Fruit fly (Drosophila melanogaster) whole organism, adult: Measurements from ENCODE around the gene CG31928.

Experiments
- CG11617 ChIP-seq: fragments of 200-800 bp; sonication (Bioruptor generic); optimal IDR thresholded peaks from 2 replicates; lab custom pipeline; 2017; ENCODE audit warnings: mild to moderate bottlenecking, missing biosample characterization, missing genetic modification reagents, missing genetic modification characterization
- CG12768 ChIP-seq: fragments of 200-800 bp; sonication (Bioruptor generic); optimal IDR thresholded peaks from 2 replicates; lab custom pipeline; 2017; ENCODE audit warnings: missing biosample characterization, missing genetic modification characterization, mild to moderate bottlenecking, moderate library complexity, missing genetic modification reagents
- CG14711 ChIP-seq: fragments of 200-800 bp; sonication (Bioruptor generic); optimal IDR thresholded peaks from 2 replicates; lab custom pipeline; 2018; ENCODE audit warnings: missing biosample characterization, mild to moderate bottlenecking, missing genetic modification characterization, moderate library complexity
- CG1620 ChIP-seq: fragments of 200-800 bp; sonication (Bioruptor generic); optimal IDR thresholded peaks from 2 replicates; lab custom pipeline; 2016; ENCODE audit warnings: missing biosample characterization, missing genetic modification characterization
- CG33017 ChIP-seq: fragments of 200-800 bp; sonication (Bioruptor generic); optimal IDR thresholded peaks from 2 replicates; lab custom pipeline; 2018; ENCODE audit warnings: missing biosample characterization, mild to moderate bottlenecking, missing genetic modification characterization, moderate library complexity
- CG5204 ChIP-seq: fragments of 200-800 bp; sonication (Bioruptor generic); optimal IDR thresholded peaks from 2 replicates; lab custom pipeline; 2016; ENCODE audit warnings: missing biosample characterization, missing genetic modification characterization
- CG7045 ChIP-seq: fragments of 200-800 bp; sonication (Bioruptor generic); optimal IDR thresholded peaks from 2 replicates; lab custom pipeline; 2017; ENCODE audit warnings: missing biosample characterization, mild to moderate bottlenecking, missing genetic modification characterization
- CG7101 ChIP-seq: fragments of 200-800 bp; sonication (Bioruptor generic); optimal IDR thresholded peaks from 2 replicates; lab custom pipeline; 2018; ENCODE audit warnings: missing biosample characterization, mild to moderate bottlenecking, missing genetic modification characterization, moderate library complexity
- Clk ChIP-seq: fragments of 200-800 bp; sonication (Bioruptor generic); optimal IDR thresholded peaks from 2 replicates; lab custom pipeline; 2017; ENCODE audit warnings: missing biosample characterization, missing genetic modification characterization
- Crg-1 ChIP-seq: fragments of 200-800 bp; sonication (Bioruptor generic); optimal IDR thresholded peaks from 2 replicates; lab custom pipeline; 2016; ENCODE audit warnings: missing biosample characterization, missing genetic modification characterization
- Hr96 ChIP-seq: fragments of 200-800 bp; sonication (Bioruptor generic); optimal IDR thresholded peaks from 2 replicates; lab custom pipeline; 2016; ENCODE audit warnings: missing biosample characterization, missing genetic modification characterization
- Mnt ChIP-seq: fragments of 200-800 bp; sonication (Bioruptor generic); optimal IDR thresholded peaks from 2 replicates; lab custom pipeline; 2016; ENCODE audit warnings: missing biosample characterization, mild to moderate bottlenecking, missing genetic modification characterization
- bab1 ChIP-seq: fragments of 200-800 bp; sonication (Bioruptor generic); optimal IDR thresholded peaks from 3 replicates; lab custom pipeline; 2019; ENCODE audit warnings: missing biosample characterization, mild to moderate bottlenecking, missing genetic modification characterization, moderate library complexity
- cic ChIP-seq: fragments of 200-800 bp; sonication (Bioruptor generic); optimal IDR thresholded peaks from 2 replicates; lab custom pipeline; 2017; ENCODE audit warnings: missing biosample characterization, mild to moderate bottlenecking, missing genetic modification characterization, moderate library complexity
- cnc ChIP-seq, 2 experiments: fragments of >200 bp; optimal IDR thresholded peaks; 2 replicates each; lab custom pipeline; 2017
- kay ChIP-seq: fragments of 200-800 bp; sonication (Bioruptor generic); peaks from one replicate; lab custom pipeline; 2016; ENCODE audit warnings: missing biosample characterization, missing genetic modification characterization, borderline replicate concordance
- ovo ChIP-seq: fragments of 200-800 bp; sonication (Bioruptor generic); optimal IDR thresholded peaks from 2 replicates; lab custom pipeline; 2016; ENCODE audit warnings: missing biosample characterization, missing genetic modification characterization
- pad ChIP-seq: fragments of 200-800 bp; sonication (Bioruptor generic); optimal IDR thresholded peaks from 3 replicates; lab custom pipeline; 2017; ENCODE audit warnings: missing biosample characterization, missing genetic modification characterization, mild to moderate bottlenecking, moderate library complexity, missing genetic modification reagents
- tj ChIP-seq: fragments of 200-800 bp; sonication (Bioruptor generic); optimal IDR thresholded peaks from 3 replicates; lab custom pipeline; 2017; ENCODE audit warnings: missing biosample characterization, mild to moderate bottlenecking, missing genetic modification characterization, moderate library complexity
- toe ChIP-seq: fragments of 200-800 bp; sonication (Bioruptor generic); optimal IDR thresholded peaks from 2 replicates; lab custom pipeline; 2016; ENCODE audit warnings: missing biosample characterization, missing genetic modification characterization

CG31928 gene

dm6 chr2L:1463362-1463908 is 28.7 kb upstream of the CG31928 start:
- TF ChIP-seq CG33017 (tag; lab: Kevin White, UChicago) (no peak), CG12768 (GFP tag; lab: Kevin White, UChicago) (no peak), kay (GFP tag; lab: Kevin White, UChicago) (no peak), Mnt (GFP tag; lab: Kevin White, UChicago) (no peak)

DNA sequence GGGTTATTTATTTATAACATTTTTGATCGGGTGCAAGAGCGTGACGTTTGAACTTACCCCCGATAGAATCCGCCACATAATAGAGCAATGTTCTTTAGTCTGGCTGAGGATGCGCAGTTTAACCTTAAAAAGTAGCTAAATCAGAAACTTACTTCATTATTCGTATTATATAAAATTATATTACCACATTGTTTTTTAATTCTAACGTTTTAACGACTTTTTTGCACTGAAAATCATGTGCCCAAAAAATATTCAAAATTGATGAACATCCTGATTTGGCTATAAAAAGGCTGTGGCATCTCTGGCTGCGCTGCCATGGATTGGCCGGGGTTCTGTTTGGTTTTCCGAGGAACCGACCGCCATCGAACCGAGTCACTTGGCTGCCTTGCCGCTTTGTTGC is 22.1 kb upstream of the CG31928 start:
- TF ChIP-seq kay (GFP tag; lab: Kevin White, UChicago) (no peak), CG7045 (GFP tag; lab: Kevin White, UChicago) (no peak), Mnt (GFP tag; lab: Kevin White, UChicago) (no peak), CG14711 (tag; lab: Kevin White, UChicago) (no peak), CG7101 (tag; lab: Kevin White, UChicago) (no peak), CG5204 (no peak), CG1620 (no peak), Clk (GFP tag; lab: Kevin White, UChicago) (no peak), CG33017 (tag; lab: Kevin White, UChicago) (no peak), cic (GFP tag; lab: Kevin White, UChicago) (no peak), pad (GFP tag; lab: Kevin White, UChicago) (no peak), cnc (optimal IDR thresholded peaks at IDR 0.05; lab: Kevin White, UChicago) (no peak), Crg-1 (GFP tag; lab: Kevin White, UChicago) (no peak), ovo (GFP tag; lab: Kevin White, UChicago) (no peak), tj (GFP tag; lab: Kevin White, UChicago) (no peak), toe (GFP tag; lab: Kevin White, UChicago) (no peak), bab1 (no peak), Hr96 (GFP tag; lab: Kevin White, UChicago) (no peak), CG12768 (GFP tag; lab: Kevin White, UChicago) (no peak), CG11617 (GFP tag; lab: Kevin White, UChicago) (no peak)

dm6 chr2L:1470772-1471171 is 21.3 kb upstream of the CG31928 start:
- TF ChIP-seq CG11617 (GFP tag; lab: Kevin White, UChicago) (no peak), Crg-1 (GFP tag; lab: Kevin White, UChicago) (no peak), CG7045 (GFP tag; lab: Kevin White, UChicago) (no peak), CG5204 (no peak), bab1 (no peak), Mnt (GFP tag; lab: Kevin White, UChicago) (no peak), CG1620 (no peak), ovo (GFP tag; lab: Kevin White, UChicago) (no peak), cic (GFP tag; lab: Kevin White, UChicago) (no peak), CG33017 (tag; lab: Kevin White, UChicago) (no peak)

dm6 chr2L:1473427-1473826 is 18.7 kb upstream of the CG31928 start:
- TF ChIP-seq CG14711 (tag; lab: Kevin White, UChicago) (no peak), CG11617 (GFP tag; lab: Kevin White, UChicago) (no peak), tj (GFP tag; lab: Kevin White, UChicago) (no peak), pad (GFP tag; lab: Kevin White, UChicago) (no peak), toe (GFP tag; lab: Kevin White, UChicago) (no peak), CG5204 (no peak), CG12768 (GFP tag; lab: Kevin White, UChicago) (no peak), Crg-1 (GFP tag; lab: Kevin White, UChicago) (no peak), CG7101 (tag; lab: Kevin White, UChicago) (no peak), kay (GFP tag; lab: Kevin White, UChicago) (no peak), Clk (GFP tag; lab: Kevin White, UChicago) (no peak), CG33017 (tag; lab: Kevin White, UChicago) (no peak), bab1 (no peak)

- no peak for TF ChIP-seq cnc (optimal IDR thresholded peaks at IDR 0.05; lab: Kevin White, UChicago)
- no peak for TF ChIP-seq CG5204
- TF ChIP-seq CG1620 = no peak
- no peak for TF ChIP-seq pad (GFP tag; lab: Kevin White, UChicago)
- no peak for TF ChIP-seq CG12768 (GFP tag; lab: Kevin White, UChicago)
- no peak for TF ChIP-seq Mnt (GFP tag; lab: Kevin White, UChicago)
- TF ChIP-seq toe (GFP tag; lab: Kevin White, UChicago) = no peak
Measured at dm6 chr2L:1476872-1477503, 15.1 kb upstream of the CG31928 start.

DNA sequence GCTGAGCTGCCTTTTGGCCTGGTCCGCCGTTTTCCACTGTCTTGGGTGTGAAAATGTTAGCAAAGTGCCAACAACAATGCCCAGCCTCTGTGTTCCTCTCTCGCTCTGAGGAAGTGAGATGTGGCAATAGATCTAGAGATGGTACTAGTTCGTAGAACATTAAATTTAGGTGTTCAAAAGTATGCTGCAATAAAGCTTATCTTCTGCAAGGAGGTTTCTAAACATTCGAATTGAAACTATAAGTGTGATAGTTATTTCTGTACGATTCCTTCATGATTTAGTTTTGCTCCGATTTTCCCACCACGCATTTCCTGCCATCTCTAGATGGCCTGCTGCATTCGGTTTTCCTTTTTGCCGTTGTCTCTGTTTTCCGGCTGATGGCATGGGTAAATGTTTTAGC is 13.6 kb upstream of the CG31928 start:
- TF ChIP-seq CG7045 (GFP tag; lab: Kevin White, UChicago) (no peak), tj (GFP tag; lab: Kevin White, UChicago) (no peak), CG14711 (tag; lab: Kevin White, UChicago) (no peak), Clk (GFP tag; lab: Kevin White, UChicago) (no peak), bab1 (no peak), kay (GFP tag; lab: Kevin White, UChicago) (no peak), ovo (GFP tag; lab: Kevin White, UChicago) (no peak), CG5204 (no peak), CG1620 (no peak), pad (GFP tag; lab: Kevin White, UChicago) (no peak), CG11617 (GFP tag; lab: Kevin White, UChicago) (no peak), Mnt (GFP tag; lab: Kevin White, UChicago) (no peak), Hr96 (GFP tag; lab: Kevin White, UChicago) (no peak), CG12768 (GFP tag; lab: Kevin White, UChicago) (no peak), cnc (optimal IDR thresholded peaks at IDR 0.05; lab: Kevin White, UChicago) (no peak), CG33017 (tag; lab: Kevin White, UChicago) (no peak), CG7101 (tag; lab: Kevin White, UChicago) (no peak), cic (GFP tag; lab: Kevin White, UChicago) (no peak)
